Fruit fly (Drosophila melanogaster): Measurements from ENCODE around the gene Rox8.

Gene Rox8

dm6 chr3R:24079110-24079509, 31.0 kb upstream of the Rox8 start (continued):
- TF ChIP-seq CG16813 (GFP tag; IDR thresholded peaks at IDR 0.05; ENCODE audit: partially characterized antibody) (no peak), ac (GFP tag; optimal IDR thresholded peaks at IDR 0.05) (no peak), aop (GFP tag; IDR thresholded peaks at IDR 0.05) (no peak), zf30C (GFP tag; optimal IDR thresholded peaks at IDR 0.05) (no peak), ssp (GFP tag; IDR thresholded peaks at IDR 0.05) (no peak), CG2678 (tag; optimal IDR thresholded peaks at IDR 0.05) (peak; percentile 27), ci (GFP tag; IDR thresholded peaks at IDR 0.05) (no peak), CG30403 (GFP tag; optimal IDR thresholded peaks at IDR 0.05) (no peak), gem (tag; optimal IDR thresholded peaks at IDR 0.05) (peak; percentile 40), prd (optimal IDR thresholded peaks at IDR 0.05) (no peak), prd (GFP tag; IDR thresholded peaks at IDR 0.05) (0 out of 3 replicates have a peak, but pooled peaks have one; percentile 22), HLH54F (GFP tag; optimal IDR thresholded peaks at IDR 0.05) (no peak), sug (tag; optimal IDR thresholded peaks at IDR 0.05) (no peak), Ptx1 (GFP tag; IDR thresholded peaks at IDR 0.05) (no peak), Rfx (GFP tag; IDR thresholded peaks at IDR 0.05) (peak; percentile 16; the same call in 1 of the 2 replicates), CG10462 (GFP tag; optimal IDR thresholded peaks at IDR 0.05) (no peak), twi (tag; optimal IDR thresholded peaks at IDR 0.05) (peak; percentile 62), MESR4 (GFP tag; optimal IDR thresholded peaks at IDR 0.05) (no peak), HLH4C (GFP tag; IDR thresholded peaks at IDR 0.05; ENCODE audit: partially characterized antibody) (no peak), Scr (GFP tag; IDR thresholded peaks at IDR 0.05; ENCODE audit: partially characterized antibody) (no peak), CG14014 (GFP tag; IDR thresholded peaks at IDR 0.05) (no peak), Mad (GFP tag; optimal IDR thresholded peaks at IDR 0.05) (no peak), CG10267 (tag; optimal IDR thresholded peaks at IDR 0.05) (peak; percentile 12), bcd (GFP tag; optimal IDR thresholded peaks at IDR 0.05) (no peak), CG15269 (tag; optimal IDR thresholded peaks at IDR 0.05) (no peak), CG13424 (tag; optimal IDR thresholded peaks at IDR 0.05) (no peak), E2f2 (GFP tag; IDR thresholded peaks at IDR 0.05) (0 out of 2 replicates have a peak, but pooled peaks have one; percentile 6), CG7839 (tag; optimal IDR thresholded peaks at IDR 0.05) (peak; percentile 19), Hsf (GFP tag; optimal IDR thresholded peaks at IDR 0.05) (no peak), Drgx (GFP tag; IDR thresholded peaks at IDR 0.05) (0 out of 2 replicates have a peak, but pooled peaks have one; percentile 38), Antp (GFP tag; optimal IDR thresholded peaks at IDR 0.05) (no peak), GATAe (GFP tag; conservative IDR thresholded peaks at IDR 0.05) (no peak), hb (GFP tag; IDR thresholded peaks at IDR 0.05; ENCODE audit: partially characterized antibody) (no peak), Hey (tag; optimal IDR thresholded peaks at IDR 0.05) (no peak), inv (GFP tag; IDR thresholded peaks at IDR 0.05; ENCODE audit: partially characterized antibody) (no peak), Atf3 (GFP tag; optimal IDR thresholded peaks at IDR 0.05) (no peak), salm (tag; optimal IDR thresholded peaks at IDR 0.05) (no peak), Dip3 (GFP tag; optimal IDR thresholded peaks at IDR 0.05) (no peak), CG9215 (GFP tag; IDR thresholded peaks at IDR 0.05) (no peak), tgo (GFP tag; IDR thresholded peaks at IDR 0.05) (no peak; the same call in 2 of the 3 replicates), pzg (GFP tag; optimal IDR thresholded peaks at IDR 0.05) (no peak), Mes4 (GFP tag; optimal IDR thresholded peaks at IDR 0.05) (no peak), CG6689 (GFP tag; IDR thresholded peaks at IDR 0.05) (0 out of 2 replicates have a peak, but pooled peaks have one; percentile 28), abd-A (tag; optimal IDR thresholded peaks at IDR 0.05) (no peak), fru (optimal IDR thresholded peaks at IDR 0.05) (no peak), tx (GFP tag; optimal IDR thresholded peaks at IDR 0.05) (no peak), chn (GFP tag; optimal IDR thresholded peaks at IDR 0.05) (no peak), Side (GFP tag; optimal IDR thresholded peaks at IDR 0.05) (no peak), slbo (GFP tag; IDR thresholded peaks at IDR 0.05) (peak; percentile 57), CG3281 (GFP tag; optimal IDR thresholded peaks at IDR 0.05) (no peak), vvl (GFP tag; IDR thresholded peaks at IDR 0.05) (no peak), Ravus (GFP tag; IDR thresholded peaks at IDR 0.05) (no peak)

Data from whole organism, embryonic.